Fruit fly (Drosophila melanogaster) whole organism, embryonic: ENCODE data around the gene CG8042.

ENCODE experiments used
- Adf1 ChIP-seq: fragments of 200-800 bp; sonication (Bioruptor generic); IDR thresholded peaks from 2 replicates; pipeline ENCODE4 v1.3.6; 2022; ENCODE audit warnings: missing biosample characterization, missing genetic modification characterization
- Asciz ChIP-seq: fragments of 200-800 bp; sonication (Bioruptor generic); optimal IDR thresholded peaks from 2 replicates; lab custom pipeline; 2017; ENCODE audit warnings: missing biosample characterization, mild to moderate bottlenecking, missing genetic modification characterization, missing genetic modification reagents
- B-H1 ChIP-seq: fragments of 200-800 bp; sonication (Bioruptor generic); IDR thresholded peaks from 3 replicates; pipeline ENCODE4 v1.3.6; 2022; ENCODE audit warnings: missing biosample characterization, missing genetic modification characterization
- CG10274 ChIP-seq: fragments of 200-800 bp; sonication (Bioruptor generic); optimal IDR thresholded peaks from 3 replicates; lab custom pipeline; 2017; ENCODE audit warnings: missing biosample characterization, mild to moderate bottlenecking, missing genetic modification characterization
- CG10543 ChIP-seq: fragments of 200-800 bp; sonication (Bioruptor generic); optimal IDR thresholded peaks from 3 replicates; lab custom pipeline; 2017; ENCODE audit warnings: missing biosample characterization, mild to moderate bottlenecking, missing genetic modification characterization, moderate library complexity
- CG14710 ChIP-seq: fragments of 200-800 bp; sonication (Bioruptor generic); optimal IDR thresholded peaks from 3 replicates; lab custom pipeline; 2019; ENCODE audit warnings: missing biosample characterization, mild to moderate bottlenecking, missing genetic modification characterization, moderate library complexity
- CG17361 ChIP-seq: fragments of 200-800 bp; sonication (Bioruptor generic); IDR thresholded peaks from 3 replicates; pipeline ENCODE4 v1.3.6; 2022; ENCODE audit warnings: missing biosample characterization, missing genetic modification characterization
- CG33557 ChIP-seq: fragments of 200-800 bp; sonication (Bioruptor generic); optimal IDR thresholded peaks from 2 replicates; lab custom pipeline; 2019; ENCODE audit warnings: missing biosample characterization, mild to moderate bottlenecking, missing genetic modification characterization, moderate library complexity
- CG4617 ChIP-seq: fragments of 200-800 bp; sonication (Bioruptor generic); optimal IDR thresholded peaks from 3 replicates; lab custom pipeline; 2016; ENCODE audit warnings: missing biosample characterization, missing genetic modification characterization, borderline replicate concordance
- CG6254 ChIP-seq: fragments of 200-800 bp; sonication (Bioruptor generic); optimal IDR thresholded peaks from 3 replicates; lab custom pipeline; 2017; ENCODE audit warnings: mild to moderate bottlenecking, missing biosample characterization, missing genetic modification reagents, missing genetic modification characterization
- CG7745 ChIP-seq: fragments of 200-800 bp; sonication (Bioruptor generic); optimal IDR thresholded peaks from 2 replicates; lab custom pipeline; 2018; ENCODE audit warnings: missing biosample characterization, mild to moderate bottlenecking, missing genetic modification characterization, moderate library complexity
- CG7786 ChIP-seq: fragments of 200-800 bp; sonication (Bioruptor generic); optimal IDR thresholded peaks from 2 replicates; lab custom pipeline; 2016; ENCODE audit warnings: missing biosample characterization, missing genetic modification characterization
- CG8478 ChIP-seq: fragments of >200 bp; optimal IDR thresholded peaks from 2 replicates; lab custom pipeline; 2018
- CG9609 ChIP-seq: fragments of 200-800 bp; sonication (Bioruptor generic); optimal IDR thresholded peaks from 3 replicates; lab custom pipeline; 2016; ENCODE audit warnings: missing biosample characterization, missing genetic modification characterization
- D ChIP-seq, 2 experiments: fragments of 200-800 bp in 1 of 2; fragments of >200 bp in 1 of 2; sonication (Bioruptor generic) in 1 of 2; optimal IDR thresholded peaks; 2 replicates in 1 of 2; 3 replicates in 1 of 2; lab custom pipeline; 2017; ENCODE audit warnings: mild to moderate bottlenecking in 1 of 2, missing biosample characterization in 1 of 2, missing genetic modification characterization in 1 of 2, missing genetic modification reagents in 1 of 2
- ERR ChIP-seq: fragments of 200-800 bp; sonication (Bioruptor generic); optimal IDR thresholded peaks from 2 replicates; lab custom pipeline; 2016; ENCODE audit warnings: missing biosample characterization, missing genetic modification characterization
- H15 ChIP-seq: fragments of 200-800 bp; sonication (Bioruptor generic); IDR thresholded peaks from 3 replicates; pipeline ENCODE4 v1.3.6; 2022; ENCODE audit warnings: missing biosample characterization, missing genetic modification characterization
- HLH54F ChIP-seq: fragments of 200-800 bp; sonication (Bioruptor generic); optimal IDR thresholded peaks from 3 replicates; lab custom pipeline; 2016; ENCODE audit warnings: missing biosample characterization, missing genetic modification characterization
- HLHmδ ChIP-seq: fragments of 200-800 bp; sonication (Bioruptor generic); optimal IDR thresholded peaks from 2 replicates; lab custom pipeline; 2018; ENCODE audit warnings: missing biosample characterization, mild to moderate bottlenecking, missing genetic modification characterization, moderate library complexity
- Hand ChIP-seq: fragments of 200-800 bp; sonication (Bioruptor generic); optimal IDR thresholded peaks from 2 replicates; lab custom pipeline; 2017; ENCODE audit warnings: mild to moderate bottlenecking, missing biosample characterization, missing genetic modification reagents, missing genetic modification characterization
- Kr ChIP-seq: fragments of 200-800 bp; sonication (Bioruptor generic); optimal IDR thresholded peaks from 2 replicates; lab custom pipeline; 2017; ENCODE audit warnings: missing biosample characterization, mild to moderate bottlenecking, missing genetic modification characterization
- Lhr ChIP-seq: fragments of 200-800 bp; sonication (Bioruptor generic); optimal IDR thresholded peaks from 3 replicates; lab custom pipeline; 2017; ENCODE audit warnings: mild to moderate bottlenecking, missing biosample characterization, missing genetic modification reagents, missing genetic modification characterization
- Rfx ChIP-seq: fragments of 200-800 bp; sonication (Bioruptor generic); IDR thresholded peaks from 2 replicates; pipeline ENCODE4 v1.3.6; 2022; ENCODE audit warnings: missing biosample characterization, missing genetic modification characterization
- Sry-δ ChIP-seq: fragments of 200-800 bp; sonication (Bioruptor generic); optimal IDR thresholded peaks from 2 replicates; lab custom pipeline; 2016; ENCODE audit warnings: missing biosample characterization, missing genetic modification characterization
- Tbp ChIP-seq: fragments of >200 bp; optimal IDR thresholded peaks from 2 replicates; lab custom pipeline; 2018; ENCODE audit warnings: missing biosample characterization, missing genetic modification characterization
- Vsx1 ChIP-seq: fragments of 200-800 bp; sonication (Bioruptor generic); optimal IDR thresholded peaks from 2 replicates; lab custom pipeline; 2017; ENCODE audit warnings: missing biosample characterization, mild to moderate bottlenecking, missing genetic modification characterization, missing genetic modification reagents
- ab ChIP-seq: fragments of 200-800 bp; sonication (Bioruptor generic); optimal IDR thresholded peaks from 2 replicates; lab custom pipeline; 2016; ENCODE audit warnings: missing biosample characterization, missing genetic modification characterization
- ase ChIP-seq: fragments of 200-800 bp; sonication (Bioruptor generic); IDR thresholded peaks from 3 replicates; pipeline ENCODE4 v1.3.6; 2022; ENCODE audit warnings: missing biosample characterization, missing genetic modification characterization
- btn ChIP-seq: fragments of 200-800 bp; sonication (Bioruptor generic); optimal IDR thresholded peaks from 2 replicates; lab custom pipeline; 2016; ENCODE audit warnings: missing biosample characterization, missing genetic modification characterization
- crp ChIP-seq, 2 experiments: fragments of 200-800 bp; sonication (Bioruptor generic); optimal IDR thresholded peaks; 2 replicates in 1 of 2; 3 replicates in 1 of 2; lab custom pipeline; 2017; ENCODE audit warnings: missing biosample characterization in 2 of 2, missing genetic modification characterization in 2 of 2, mild to moderate bottlenecking in 1 of 2, moderate library complexity in 1 of 2
- eve ChIP-seq, 2 experiments: fragments of >200 bp; optimal IDR thresholded peaks; 2 replicates each; lab custom pipeline; 2017; ENCODE audit warnings: missing biosample characterization in 2 of 2, missing genetic modification characterization in 2 of 2
- fd102C ChIP-seq: fragments of 200-800 bp; sonication (Bioruptor generic); optimal IDR thresholded peaks from 2 replicates; lab custom pipeline; 2018; ENCODE audit warnings: missing biosample characterization, mild to moderate bottlenecking, missing genetic modification characterization, moderate library complexity
- ftz-f1 ChIP-seq: fragments of 200-800 bp; sonication (Bioruptor generic); optimal IDR thresholded peaks from 2 replicates; lab custom pipeline; 2016; ENCODE audit warnings: missing biosample characterization, missing genetic modification characterization
- hb ChIP-seq: fragments of 200-800 bp; sonication (Bioruptor generic); IDR thresholded peaks from 3 replicates; pipeline ENCODE4 v1.3.6; 2022; ENCODE audit warnings: missing biosample characterization, missing genetic modification characterization; ENCODE audit not compliant: partially characterized antibody
- ind ChIP-seq: fragments of 200-800 bp; sonication (Bioruptor generic); optimal IDR thresholded peaks from 3 replicates; lab custom pipeline; 2016; ENCODE audit warnings: missing biosample characterization, missing genetic modification characterization
- inv ChIP-seq: fragments of 200-800 bp; sonication (Bioruptor generic); IDR thresholded peaks from 2 replicates; pipeline ENCODE4 v1.3.6; 2022; ENCODE audit warnings: missing biosample characterization, missing genetic modification characterization; ENCODE audit not compliant: partially characterized antibody
- nerfin-1 ChIP-seq: fragments of 200-800 bp; sonication (Bioruptor generic); optimal IDR thresholded peaks from 3 replicates; lab custom pipeline; 2019; ENCODE audit warnings: missing biosample characterization, mild to moderate bottlenecking, missing genetic modification characterization, moderate library complexity
- p53 ChIP-seq: fragments of 200-800 bp; sonication (Bioruptor generic); optimal IDR thresholded peaks from 2 replicates; lab custom pipeline; 2016; ENCODE audit warnings: missing biosample characterization, missing genetic modification characterization
- pb ChIP-seq: fragments of 200-800 bp; sonication (Bioruptor generic); optimal IDR thresholded peaks from 3 replicates; lab custom pipeline; 2016; ENCODE audit warnings: missing biosample characterization, missing genetic modification characterization
- pita ChIP-seq: fragments of 200-800 bp; sonication (Bioruptor generic); optimal IDR thresholded peaks from 2 replicates; lab custom pipeline; 2017; ENCODE audit warnings: missing biosample characterization, mild to moderate bottlenecking, missing genetic modification characterization
- pros ChIP-seq: fragments of 200-800 bp; sonication (Bioruptor generic); optimal IDR thresholded peaks from 3 replicates; lab custom pipeline; 2019; ENCODE audit warnings: missing biosample characterization, mild to moderate bottlenecking, missing genetic modification characterization, moderate library complexity
- ranshi ChIP-seq: fragments of 200-800 bp; sonication (Bioruptor generic); IDR thresholded peaks from 2 replicates; pipeline ENCODE4 v1.3.6; 2022; ENCODE audit warnings: missing biosample characterization, missing genetic modification characterization
- sim ChIP-seq: fragments of 200-800 bp; sonication (Bioruptor generic); IDR thresholded peaks from 2 replicates; pipeline ENCODE4 v1.3.6; 2022; ENCODE audit warnings: missing biosample characterization, missing genetic modification characterization
- sima ChIP-seq: fragments of 200-800 bp; sonication (Bioruptor generic); optimal IDR thresholded peaks from 2 replicates; lab custom pipeline; 2016; ENCODE audit warnings: missing biosample characterization, missing genetic modification characterization
- sna ChIP-seq: fragments of 200-800 bp; sonication (Bioruptor generic); IDR thresholded peaks from 2 replicates; pipeline ENCODE4 v1.3.6; 2022; ENCODE audit warnings: missing biosample characterization, missing genetic modification characterization; ENCODE audit not compliant: partially characterized antibody
- so ChIP-seq: fragments of 200-800 bp; sonication (Bioruptor generic); IDR thresholded peaks from 3 replicates; pipeline ENCODE4 v1.3.6; 2022; ENCODE audit warnings: missing biosample characterization, missing genetic modification characterization
- ssp ChIP-seq: fragments of 200-800 bp; sonication (Bioruptor generic); IDR thresholded peaks from 2 replicates; pipeline ENCODE4 v1.3.6; 2022; ENCODE audit warnings: missing biosample characterization, missing genetic modification characterization
- tio ChIP-seq: fragments of 200-800 bp; sonication (Bioruptor generic); optimal IDR thresholded peaks from 2 replicates; lab custom pipeline; 2017; ENCODE audit warnings: missing biosample characterization, missing genetic modification characterization, inconsistent platforms
- toy ChIP-seq: fragments of 200-800 bp; sonication (Bioruptor generic); IDR thresholded peaks from 2 replicates; pipeline ENCODE4 v1.3.6; 2022; ENCODE audit warnings: missing biosample characterization, missing genetic modification characterization
- zfh1 ChIP-seq: fragments of 200-800 bp; sonication (Bioruptor generic); IDR thresholded peaks from 3 replicates; pipeline ENCODE4 v1.3.6; 2022; ENCODE audit warnings: missing biosample characterization, missing genetic modification characterization

CG8042 gene

dm6 chr3L:7976081-7976483, 1.3 kb upstream of the CG8042 start, which contains the start of the genes HP4 and CG8209 (continued):
- TF ChIP-seq CG8478 (lab: Kevin White, UChicago) (no peak), Sry-δ (GFP tag; lab: Kevin White, UChicago) (peak; percentile 68), CG7745 (tag; lab: Kevin White, UChicago) (no peak), tio (GFP tag; lab: Kevin White, UChicago) (no peak), Lhr (GFP tag; lab: Kevin White, UChicago) (peak; percentile 36)

- TF ChIP-seq zfh1, result no peak
- TF ChIP-seq btn (GFP tag; lab: Kevin White, UChicago), result no peak
- TF ChIP-seq inv (GFP tag; lab: Robert Waterston, UW), result peak; percentile 77
- TF ChIP-seq CG33557, result no peak
- peak; percentile 8; the same call in 1 of the 3 replicates for TF ChIP-seq CG17361 (GFP tag; lab: Robert Waterston, UW)
- TF ChIP-seq sna (GFP tag; lab: Robert Waterston, UW), result peak; percentile 96
- TF ChIP-seq ftz-f1 (GFP tag; lab: Kevin White, UChicago), result peak; percentile 71
- peak; percentile 88 for TF ChIP-seq hb (GFP tag; lab: Robert Waterston, UW)
- TF ChIP-seq fd102C (GFP tag; lab: Kevin White, UChicago), result no peak
- no peak for TF ChIP-seq pros (GFP tag; lab: Kevin White, UChicago)
- no peak for TF ChIP-seq Adf1 (GFP tag; lab: Robert Waterston, UW)
- no peak for TF ChIP-seq so
- TF ChIP-seq ranshi (GFP tag; lab: Robert Waterston, UW), result no peak
- TF ChIP-seq CG10274 (GFP tag; lab: Kevin White, UChicago), result no peak
- TF ChIP-seq nerfin-1 (tag; lab: Kevin White, UChicago), result no peak
- TF ChIP-seq HLH54F (GFP tag; lab: Kevin White, UChicago), result no peak
- no peak for TF ChIP-seq sim (GFP tag; lab: Robert Waterston, UW)
- TF ChIP-seq CG4617 (GFP tag; lab: Kevin White, UChicago), result peak; percentile 38
- TF ChIP-seq Hand, result no peak
- TF ChIP-seq Kr (GFP tag; lab: Kevin White, UChicago), result no peak
- no peak for TF ChIP-seq D (optimal IDR thresholded peaks at IDR 0.05; lab: Kevin White, UChicago)
- no peak for TF ChIP-seq D (GFP tag; optimal IDR thresholded peaks at IDR 0.05; lab: Kevin White, UChicago)
- TF ChIP-seq Rfx, result no peak
- no peak for TF ChIP-seq ab (GFP tag; lab: Kevin White, UChicago)
- no peak for TF ChIP-seq Asciz (GFP tag; lab: Kevin White, UChicago)
- no peak for TF ChIP-seq CG7786 (GFP tag; lab: Kevin White, UChicago)
- TF ChIP-seq eve (GFP tag; optimal IDR thresholded peaks at IDR 0.05; lab: Kevin White, UChicago), result no peak
- TF ChIP-seq CG14710 (tag; lab: Kevin White, UChicago), result peak; percentile 10
- no peak for TF ChIP-seq H15 (GFP tag; lab: Robert Waterston, UW)
- TF ChIP-seq ERR (GFP tag; lab: Kevin White, UChicago), result no peak
- TF ChIP-seq ind (GFP tag; lab: Kevin White, UChicago), result no peak
- TF ChIP-seq ssp (GFP tag; lab: Robert Waterston, UW), result no peak
- TF ChIP-seq p53 (GFP tag; lab: Kevin White, UChicago), result no peak
- no peak for TF ChIP-seq toy (GFP tag; lab: Robert Waterston, UW)
- no peak for TF ChIP-seq CG9609 (GFP tag; lab: Kevin White, UChicago)
- no peak for TF ChIP-seq pita (GFP tag; lab: Kevin White, UChicago)
- TF ChIP-seq ase, result no peak
- no peak for TF ChIP-seq B-H1
- TF ChIP-seq HLHmδ (GFP tag; lab: Kevin White, UChicago), result no peak
- TF ChIP-seq Vsx1 (GFP tag; lab: Kevin White, UChicago), result no peak
- TF ChIP-seq CG10543 (GFP tag; lab: Kevin White, UChicago), result no peak
- TF ChIP-seq Tbp (GFP tag; lab: Kevin White, UChicago), result no peak
- no peak for TF ChIP-seq sima (GFP tag; lab: Kevin White, UChicago)
- no peak for TF ChIP-seq crp (GFP tag; optimal IDR thresholded peaks at IDR 0.05; lab: Kevin White, UChicago)
- TF ChIP-seq pb (GFP tag; lab: Kevin White, UChicago), result no peak
- TF ChIP-seq CG6254 (GFP tag; lab: Kevin White, UChicago), result no peak
Measured at dm6 chr3L:7970442-7970841, 4.3 kb downstream of the CG8042 start, which contains the start of gene RNaseX25. TSS of gene RNaseX25 (plus strand) at chr3L:7970588.
